Fruit fly (Drosophila melanogaster): ENCODE measurements around the gene Pfdn4.

dm6 chr3L:5355074-5355790, 12.6 kb downstream of the Pfdn4 start, which contains the start of gene CG46456:
- peak; percentile 98 for TF ChIP-seq gcm (GFP tag; optimal IDR thresholded peaks at IDR 0.05)
- TF ChIP-seq CG32532 (GFP tag; IDR thresholded peaks at IDR 0.05) = peak; percentile 96
- no peak for TF ChIP-seq Tbp (GFP tag; optimal IDR thresholded peaks at IDR 0.05)
- peak; percentile 93 for TF ChIP-seq cwo (GFP tag; optimal IDR thresholded peaks at IDR 0.05)
- peak; percentile 81 for TF ChIP-seq cas (GFP tag; IDR thresholded peaks at IDR 0.05)
- no peak for TF ChIP-seq Sin3A (optimal IDR thresholded peaks at IDR 0.05)
- TF ChIP-seq stc (GFP tag; IDR thresholded peaks at IDR 0.05) = peak; percentile 94
- peak; percentile 64 for TF ChIP-seq CG3065 (GFP tag; optimal IDR thresholded peaks at IDR 0.05)
- TF ChIP-seq psq (GFP tag; optimal IDR thresholded peaks at IDR 0.05) = peak; percentile 73
- peak; percentile 95 for TF ChIP-seq CG15696 (tag; optimal IDR thresholded peaks at IDR 0.05)
- TF ChIP-seq B-H1 (GFP tag; IDR thresholded peaks at IDR 0.05) = peak; percentile 84
- TF ChIP-seq CG2116 (GFP tag; optimal IDR thresholded peaks at IDR 0.05) = peak; percentile 60
